Worm (Caenorhabditis elegans): ENCODE measurements around the gene pgap-3.

Gene pgap-3

DNA sequence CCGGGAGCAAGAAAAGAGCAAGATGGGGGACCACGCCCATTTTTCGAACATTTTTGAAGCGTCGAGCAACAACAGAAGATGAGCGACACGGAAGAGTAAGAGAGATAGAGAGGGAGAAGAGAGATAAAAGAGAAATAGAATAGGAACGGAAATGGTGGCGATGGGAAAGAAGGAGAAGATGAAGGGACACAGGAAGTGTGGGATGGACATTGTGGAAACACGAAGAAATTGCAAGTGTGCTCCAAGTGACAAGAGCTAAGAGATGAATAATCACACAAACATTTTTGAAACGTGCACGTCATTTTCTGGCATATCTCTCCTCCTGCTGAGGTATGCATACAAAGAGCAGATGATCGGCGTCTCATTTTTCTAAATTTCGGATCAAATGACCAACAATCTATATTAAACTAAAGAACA lies 17.2 kb downstream of the pgap-3 start:
- TF ChIP-seq T23F11.4 (GFP tag; optimal IDR thresholded peaks at IDR 0.05) (no peak), pros-1 (tag; optimal IDR thresholded peaks at IDR 0.05) (no peak), C38D4.7 (GFP tag; optimal IDR thresholded peaks at IDR 0.05) (no peak), ceh-9 (tag; optimal IDR thresholded peaks at IDR 0.05) (no peak), fkh-6 (tag; optimal IDR thresholded peaks at IDR 0.05) (no peak), ref-2 (tag; optimal IDR thresholded peaks at IDR 0.05) (no peak), che-1 (tag; optimal IDR thresholded peaks at IDR 0.05) (no peak), C08G9.2 (tag; optimal IDR thresholded peaks at IDR 0.05) (peak; percentile 32), elt-2 (tag; optimal IDR thresholded peaks at IDR 0.05) (no peak), madf-2 (tag; optimal IDR thresholded peaks at IDR 0.05) (no peak), pat-9 (tag; optimal IDR thresholded peaks at IDR 0.05) (no peak), tbx-2 (tag; optimal IDR thresholded peaks at IDR 0.05) (peak; percentile 22), ceh-30 (tag; optimal IDR thresholded peaks at IDR 0.05) (no peak), nhr-232 (tag; optimal IDR thresholded peaks at IDR 0.05) (no peak), ttx-3 (tag; optimal IDR thresholded peaks at IDR 0.05) (no peak), unc-86 (tag; optimal IDR thresholded peaks at IDR 0.05) (no peak), ceh-31 (tag; optimal IDR thresholded peaks at IDR 0.05) (peak; percentile 30), zip-5 (tag; optimal IDR thresholded peaks at IDR 0.05) (no peak), rnt-1 (tag; optimal IDR thresholded peaks at IDR 0.05) (peak; percentile 68), dve-1 (tag; optimal IDR thresholded peaks at IDR 0.05) (no peak), pqm-1 (tag; optimal IDR thresholded peaks at IDR 0.05) (no peak), nhr-11 (tag; optimal IDR thresholded peaks at IDR 0.05) (no peak), ets-4 (tag; optimal IDR thresholded peaks at IDR 0.05) (no peak), ceh-18 (tag; optimal IDR thresholded peaks at IDR 0.05) (peak; percentile 78), F13H6.1 (tag; optimal IDR thresholded peaks at IDR 0.05) (no peak), hlh-15 (tag; optimal IDR thresholded peaks at IDR 0.05) (no peak), unc-55 (GFP tag; optimal IDR thresholded peaks at IDR 0.05) (peak; percentile 68), ceh-19 (GFP tag; optimal IDR thresholded peaks at IDR 0.05) (no peak), pag-3 (tag; optimal IDR thresholded peaks at IDR 0.05; ENCODE audit: borderline replicate concordance) (no peak), ahr-1 (tag; optimal IDR thresholded peaks at IDR 0.05) (no peak), lin-11 (tag; optimal IDR thresholded peaks at IDR 0.05) (no peak), ceh-48 (tag; optimal IDR thresholded peaks at IDR 0.05) (no peak), fkh-10 (GFP tag; optimal IDR thresholded peaks at IDR 0.05) (no peak), lim-6 (tag; optimal IDR thresholded peaks at IDR 0.05) (no peak), ceh-2 (tag; optimal IDR thresholded peaks at IDR 0.05) (no peak), dmd-4 (tag; optimal IDR thresholded peaks at IDR 0.05; ENCODE audit: borderline replicate concordance) (no peak), unc-42 (tag; optimal IDR thresholded peaks at IDR 0.05) (peak; percentile 24), sox-4 (tag; optimal IDR thresholded peaks at IDR 0.05) (no peak), mec-3 (tag; optimal IDR thresholded peaks at IDR 0.05; ENCODE audit: borderline replicate concordance) (no peak), nfya-1 (tag; optimal IDR thresholded peaks at IDR 0.05) (peak; percentile 10), pha-4 (tag; optimal IDR thresholded peaks at IDR 0.05) (no peak), odd-2 (tag; optimal IDR thresholded peaks at IDR 0.05) (no peak), npax-4 (tag; optimal IDR thresholded peaks at IDR 0.05) (no peak), ama-1 (optimal IDR thresholded peaks at IDR 0.05) (no peak), gmeb-2 (tag; optimal IDR thresholded peaks at IDR 0.05) (no peak), unc-3 (GFP tag; conservative IDR thresholded peaks at IDR 0.05) (no peak), unc-3 (tag; optimal IDR thresholded peaks at IDR 0.05) (no peak), sox-2 (GFP tag; IDR thresholded peaks at IDR 0.05) (no peak), Y22D7AL.16 (tag; optimal IDR thresholded peaks at IDR 0.05) (no peak), elt-4 (tag; optimal IDR thresholded peaks at IDR 0.05) (no peak), tbx-7 (tag; optimal IDR thresholded peaks at IDR 0.05) (no peak), ceh-24 (tag; optimal IDR thresholded peaks at IDR 0.05) (no peak), eyg-1 (tag; optimal IDR thresholded peaks at IDR 0.05) (no peak), ceh-14 (tag; optimal IDR thresholded peaks at IDR 0.05) (no peak), syd-9 (tag; optimal IDR thresholded peaks at IDR 0.05) (peak; percentile 36)
